Worm (Caenorhabditis elegans): ENCODE results near the gene C41H7.2.

Gene C41H7.2

ce11 chrII:3012133-3012532 is 2.5 kb upstream of the C41H7.2 start, which contains the start of gene C41H7.9:
Gene C41H7.9, minus strand, starts transcription at chrII:3012233.
- TF ChIP-seq pag-3 (tag; optimal IDR thresholded peaks at IDR 0.05; ENCODE audit: borderline replicate concordance, insufficient read depth) (no peak), nhr-47 (tag; optimal IDR thresholded peaks at IDR 0.05) (no peak), ztf-11 (tag; optimal IDR thresholded peaks at IDR 0.05) (no peak), lin-13 (GFP tag; optimal IDR thresholded peaks at IDR 0.05) (no peak), elt-2 (tag; optimal IDR thresholded peaks at IDR 0.05) (no peak), tbx-2 (tag; optimal IDR thresholded peaks at IDR 0.05) (no peak), nhr-20 (tag; optimal IDR thresholded peaks at IDR 0.05) (no peak), hlh-17 (GFP tag; optimal IDR thresholded peaks at IDR 0.05; ENCODE audit: borderline replicate concordance) (no peak), efl-1 (optimal IDR thresholded peaks at IDR 0.05) (no peak), efl-1 (GFP tag; optimal IDR thresholded peaks at IDR 0.05 in 1 of 2) (no peak)

- no peak for TF ChIP-seq snpc-4 (tag; optimal IDR thresholded peaks at IDR 0.05)
- no peak for TF ChIP-seq nhr-77 (tag; optimal IDR thresholded peaks at IDR 0.05)
- no peak for TF ChIP-seq ztf-4 (tag; optimal IDR thresholded peaks at IDR 0.05)
- no peak for TF ChIP-seq xbp-1 (tag; optimal IDR thresholded peaks at IDR 0.05)
- no peak for TF ChIP-seq unc-98 (GFP tag; IDR thresholded peaks at IDR 0.05)
- no peak for TF ChIP-seq sup-37 (GFP tag; optimal IDR thresholded peaks at IDR 0.05)
Observed at ce11 chrII:3019807-3020206, 5.2 kb downstream of the C41H7.2 start, which contains the start of gene clec-3. Gene clec-3, minus strand, starts transcription at chrII:3019907.

ce11 chrII:3020899-3021298 is 6.3 kb downstream of the C41H7.2 start:
- TF ChIP-seq isw-1 (GFP tag; IDR thresholded peaks at IDR 0.05) (no peak), pax-3 (tag; optimal IDR thresholded peaks at IDR 0.05) (no peak), nhr-237 (tag; optimal IDR thresholded peaks at IDR 0.05) (no peak), skn-1 (tag; optimal IDR thresholded peaks at IDR 0.05) (no peak), hpl-2 (GFP tag; optimal IDR thresholded peaks at IDR 0.05) (no peak)

- TF ChIP-seq lin-35 (GFP tag; optimal IDR thresholded peaks at IDR 0.05) = no peak
- no peak for TF ChIP-seq unc-86 (tag; optimal IDR thresholded peaks at IDR 0.05)
- TF ChIP-seq ces-1 (GFP tag; optimal IDR thresholded peaks at IDR 0.05) = no peak
Observed at ce11 chrII:3023381-3023935, 8.8 kb downstream of the C41H7.2 start, which contains the start of gene clec-2. Gene clec-2, minus strand, starts transcription at chrII:3023431.

ce11 chrII:3024655-3025054 is 10.0 kb downstream of the C41H7.2 start:
- TF ChIP-seq blmp-1 (tag; optimal IDR thresholded peaks at IDR 0.05) = no peak
- TF ChIP-seq unc-62 (GFP tag; optimal IDR thresholded peaks at IDR 0.05) = no peak
- no peak for TF ChIP-seq fkh-4 (tag; optimal IDR thresholded peaks at IDR 0.05; ENCODE audit: borderline replicate concordance)
- no peak for TF ChIP-seq efl-1 (optimal IDR thresholded peaks at IDR 0.05)
- TF ChIP-seq efl-1 (GFP tag; optimal IDR thresholded peaks at IDR 0.05 in 1 of 2) = no peak
- TF ChIP-seq nhr-77 (tag; optimal IDR thresholded peaks at IDR 0.05) = no peak
- TF ChIP-seq ets-5 (GFP tag; IDR thresholded peaks at IDR 0.05) = no peak
- TF ChIP-seq nhr-47 (tag; optimal IDR thresholded peaks at IDR 0.05) = no peak
- no peak for TF ChIP-seq sptf-1 (tag; optimal IDR thresholded peaks at IDR 0.05)
- no peak for TF ChIP-seq unc-30 (tag; optimal IDR thresholded peaks at IDR 0.05)
- no peak for TF ChIP-seq unc-130 (tag; optimal IDR thresholded peaks at IDR 0.05)
- no peak for TF ChIP-seq nhr-85 (tag)
- TF ChIP-seq nhr-90 (tag; optimal IDR thresholded peaks at IDR 0.05; ENCODE audit: poor library complexity) = no peak

- TF ChIP-seq sox-4 (tag; optimal IDR thresholded peaks at IDR 0.05) (no peak), lin-14 (GFP tag; optimal IDR thresholded peaks at IDR 0.05) (no peak), nhr-90 (tag; optimal IDR thresholded peaks at IDR 0.05; ENCODE audit: poor library complexity) (no peak), F16B12.6 (tag; optimal IDR thresholded peaks at IDR 0.05) (no peak), efl-3 (GFP tag; optimal IDR thresholded peaks at IDR 0.05) (no peak), hpl-2 (GFP tag; optimal IDR thresholded peaks at IDR 0.05) (no peak), xbp-1 (tag; optimal IDR thresholded peaks at IDR 0.05) (no peak), ceh-82 (tag; optimal IDR thresholded peaks at IDR 0.05) (no peak), ceh-63 (GFP tag; optimal IDR thresholded peaks at IDR 0.05) (no peak), fos-1 (tag; optimal IDR thresholded peaks at IDR 0.05) (no peak), nhr-12 (tag; optimal IDR thresholded peaks at IDR 0.05) (no peak), swsn-7 (tag; optimal IDR thresholded peaks at IDR 0.05) (no peak), C04F5.9 (tag; optimal IDR thresholded peaks at IDR 0.05) (no peak), nhr-84 (tag; optimal IDR thresholded peaks at IDR 0.05) (no peak), mep-1 (tag; optimal IDR thresholded peaks at IDR 0.05) (peak; percentile 23)
Observed at ce11 chrII:3028264-3028663, 13.6 kb downstream of the C41H7.2 start.

Measured in whole organism, L1 larva.